Worm (Caenorhabditis elegans): ENCODE data around the gene K02C4.2.

- TF ChIP-seq F52B5.7 (tag; optimal IDR thresholded peaks at IDR 0.05), result no peak
- TF ChIP-seq nhr-179 (tag; optimal IDR thresholded peaks at IDR 0.05), result no peak
- TF ChIP-seq F49E8.2 (tag; optimal IDR thresholded peaks at IDR 0.05; ENCODE audit: insufficient read depth), result no peak
- no peak for TF ChIP-seq sea-2 (GFP tag; IDR thresholded peaks at IDR 0.05)
These were observed 2.3 kb upstream of the K02C4.2 start, which contains the start of gene gpcp-2 for ce11 chrII:8073222-8073621.

Data from whole organism, young adult.